Worm (Caenorhabditis elegans) whole organism, L2 larva: ENCODE measurements around the gene F41G3.6.

Experiments
- C34F6.9 ChIP-seq: fragments of 150-350 bp; optimal IDR thresholded peaks from 2 replicates; lab custom pipeline; 2014; ENCODE audit warnings: missing biosample characterization, missing genetic modification characterization
- F13H6.1 ChIP-seq: sonication (generic microtip); optimal IDR thresholded peaks from 2 replicates; lab custom pipeline; 2016; ENCODE audit warnings: missing genetic modification characterization, missing compliant biosample characterization
- R02D3.7 ChIP-seq: fragments of 150-350 bp; optimal IDR thresholded peaks from 2 replicates; lab custom pipeline; 2014; ENCODE audit warnings: missing biosample characterization, missing genetic modification characterization
- Y55F3AM.14 ChIP-seq: fragments of 200-800 bp; sonication (Bioruptor generic); optimal IDR thresholded peaks from 2 replicates; lab custom pipeline; 2018; ENCODE audit warnings: mild to moderate bottlenecking, missing genetic modification characterization, missing compliant biosample characterization
- aly-2 ChIP-seq: fragments of 150-350 bp; optimal IDR thresholded peaks from 2 replicates; lab custom pipeline; 2014; ENCODE audit warnings: missing biosample characterization, missing genetic modification characterization
- ama-1 ChIP-seq: fragments of 150-350 bp; optimal IDR thresholded peaks from 2 replicates; lab custom pipeline; 2018; ENCODE audit warnings: inconsistent platforms
- blmp-1 ChIP-seq: sonication (generic microtip); optimal IDR thresholded peaks from 2 replicates; lab custom pipeline; 2017; ENCODE audit warnings: missing genetic modification characterization, mild to moderate bottlenecking, missing compliant biosample characterization, antibody characterized with exemption, moderate library complexity; ENCODE audit not compliant: insufficient read depth
- ceh-16 ChIP-seq: fragments of 150-350 bp; optimal IDR thresholded peaks from 2 replicates; lab custom pipeline; 2014; ENCODE audit warnings: missing biosample characterization, missing genetic modification characterization
- ceh-82 ChIP-seq: fragments of 150-350 bp; optimal IDR thresholded peaks from 2 replicates; lab custom pipeline; 2014; ENCODE audit warnings: missing biosample characterization, missing genetic modification characterization
- crh-2 ChIP-seq: sonication (generic microtip); optimal IDR thresholded peaks from 2 replicates; lab custom pipeline; 2017; ENCODE audit warnings: missing biosample characterization, missing genetic modification characterization
- elt-1 ChIP-seq: fragments of 150-350 bp; optimal IDR thresholded peaks from 2 replicates; lab custom pipeline; 2014; ENCODE audit warnings: missing biosample characterization, missing genetic modification characterization
- elt-3 ChIP-seq: sonication (generic microtip); optimal IDR thresholded peaks from 2 replicates; lab custom pipeline; 2017; ENCODE audit warnings: missing biosample characterization, missing genetic modification characterization
- gmeb-1 ChIP-seq: fragments of 150-350 bp; optimal IDR thresholded peaks from 2 replicates; lab custom pipeline; 2014; ENCODE audit warnings: missing biosample characterization, missing genetic modification characterization
- lin-11 ChIP-seq: fragments of 150-350 bp; sonication (generic microtip); optimal IDR thresholded peaks from 2 replicates; lab custom pipeline; 2014; ENCODE audit warnings: missing biosample characterization, missing genetic modification characterization, inconsistent platforms, mixed read lengths
- lin-13 ChIP-seq: fragments of 150-350 bp; optimal IDR thresholded peaks from 2 replicates; lab custom pipeline; 2014; ENCODE audit warnings: missing biosample characterization, missing genetic modification reagents, missing genetic modification characterization
- lin-39 ChIP-seq: fragments of 150-350 bp; optimal IDR thresholded peaks from 2 replicates; lab custom pipeline; 2014; ENCODE audit warnings: missing biosample characterization, missing genetic modification reagents, missing genetic modification characterization
- lsy-2 ChIP-seq, 2 experiments: fragments of 150-350 bp in 1 of 2; sonication (generic microtip) in 1 of 2; optimal IDR thresholded peaks; 2 replicates each; lab custom pipeline; 2014 to 2017; ENCODE audit warnings: missing biosample characterization in 2 of 2, missing genetic modification characterization in 2 of 2
- mab-5 ChIP-seq: fragments of 150-350 bp; optimal IDR thresholded peaks from 2 replicates; lab custom pipeline; 2014; ENCODE audit warnings: missing biosample characterization, missing genetic modification characterization
- nhr-129 ChIP-seq: fragments of 150-350 bp; optimal IDR thresholded peaks from 2 replicates; lab custom pipeline; 2014; ENCODE audit warnings: missing biosample characterization, missing genetic modification characterization
- nhr-237 ChIP-seq: fragments of 150-350 bp; optimal IDR thresholded peaks from 2 replicates; lab custom pipeline; 2014; ENCODE audit warnings: missing biosample characterization, missing genetic modification characterization
- peb-1 ChIP-seq: fragments of 150-350 bp; optimal IDR thresholded peaks from 2 replicates; lab custom pipeline; 2014; ENCODE audit warnings: missing biosample characterization, missing genetic modification characterization
- sem-4 ChIP-seq: fragments of 150-350 bp; optimal IDR thresholded peaks from 2 replicates; lab custom pipeline; 2014; ENCODE audit warnings: missing biosample characterization, missing genetic modification reagents, missing genetic modification characterization
- sma-3 ChIP-seq: sonication (generic microtip); optimal IDR thresholded peaks from 2 replicates; lab custom pipeline; 2016; ENCODE audit warnings: missing genetic modification reagents, missing genetic modification characterization, missing compliant biosample characterization
- sma-9 ChIP-seq, 2 experiments: fragments of 150-350 bp in 1 of 2; sonication (generic microtip) in 1 of 2; optimal IDR thresholded peaks; 2 replicates each; lab custom pipeline; 2014 to 2016; ENCODE audit warnings: missing genetic modification characterization in 2 of 2, mild to moderate bottlenecking in 1 of 2, missing biosample characterization in 1 of 2, missing compliant biosample characterization in 1 of 2, missing genetic modification reagents in 1 of 2, moderate library complexity in 1 of 2
- snpc-4 ChIP-seq: fragments of 150-350 bp; optimal IDR thresholded peaks from 2 replicates; lab custom pipeline; 2014; ENCODE audit warnings: missing biosample characterization, missing genetic modification characterization
- unc-55 ChIP-seq: fragments of 150-350 bp; sonication (generic microtip); optimal IDR thresholded peaks from 3 replicates; lab custom pipeline; 2014; ENCODE audit warnings: missing biosample characterization, missing genetic modification reagents, missing genetic modification characterization
- unc-62 ChIP-seq: fragments of 150-350 bp; optimal IDR thresholded peaks from 2 replicates; lab custom pipeline; 2014; ENCODE audit warnings: missing biosample characterization, missing genetic modification reagents, missing genetic modification characterization
- zag-1 ChIP-seq: fragments of 150-350 bp; optimal IDR thresholded peaks from 2 replicates; lab custom pipeline; 2014; ENCODE audit warnings: missing biosample characterization, missing genetic modification characterization
- ztf-1 ChIP-seq: fragments of 200-800 bp; sonication (Bioruptor generic); conservative IDR thresholded peaks from 2 replicates; pipeline ENCODE4 v1.3.6; 2022; ENCODE audit warnings: missing genetic modification characterization, missing compliant biosample characterization
- ztf-4 ChIP-seq: fragments of 150-350 bp; optimal IDR thresholded peaks from 2 replicates; lab custom pipeline; 2014; ENCODE audit warnings: missing biosample characterization, missing genetic modification characterization

F41G3.6 gene

ce11 chrII:6705593-6706228 is 37.0 kb upstream of the F41G3.6 start, which contains the start of gene rpy-1:
Gene rpy-1 (minus strand): TSS chrII:6705643.
- TF ChIP-seq mab-5 (tag; lab: Kevin White, UChicago) (peak; percentile 59), C34F6.9 (peak; percentile 36), nhr-129 (tag; lab: Kevin White, UChicago) (peak; percentile 66), ceh-16 (tag; lab: Kevin White, UChicago) (no peak), F13H6.1 (tag; lab: Kevin White, UChicago) (peak; percentile 42), gmeb-1 (tag; lab: Kevin White, UChicago) (no peak), lsy-2 (tag; optimal IDR thresholded peaks at IDR 0.05; lab: Kevin White, UChicago) (peak in 1 of 2 experiments; percentile 42), ztf-4 (tag; lab: Kevin White, UChicago) (no peak), nhr-237 (tag; lab: Kevin White, UChicago) (no peak), peb-1 (tag; lab: Kevin White, UChicago) (no peak), unc-55 (GFP tag; lab: Kevin White, UChicago) (peak; percentile 79), aly-2 (no peak), ceh-82 (tag; lab: Kevin White, UChicago) (no peak)

ce11 chrII:6706552-6707091 is 36.1 kb upstream of the F41G3.6 start:
- TF ChIP-seq nhr-129 (tag; lab: Kevin White, UChicago) (no peak), elt-1 (no peak), nhr-237 (tag; lab: Kevin White, UChicago) (no peak), ceh-82 (tag; lab: Kevin White, UChicago) (no peak), sma-3 (no peak), blmp-1 (tag; lab: Kevin White, UChicago) (no peak), snpc-4 (tag; lab: Kevin White, UChicago) (no peak), R02D3.7 (tag; lab: Kevin White, UChicago) (no peak)

- TF ChIP-seq sem-4 (peak; percentile 65), unc-62 (GFP tag; lab: Kevin White, UChicago) (peak; percentile 20), crh-2 (peak; percentile 20), unc-55 (GFP tag; lab: Kevin White, UChicago) (peak; percentile 55), lin-13 (peak; percentile 43), nhr-129 (tag; lab: Kevin White, UChicago) (peak; percentile 39), elt-3 (no peak), ama-1 (lab: Kevin White, UChicago) (no peak), lin-39 (tag; lab: Kevin White, UChicago) (peak; percentile 86), snpc-4 (tag; lab: Kevin White, UChicago) (no peak), sma-9 (GFP tag; optimal IDR thresholded peaks at IDR 0.05; lab: Kevin White, UChicago) (peak; percentile 44), sma-9 (tag; optimal IDR thresholded peaks at IDR 0.05; lab: Kevin White, UChicago) (no peak), Y55F3AM.14 (GFP tag; lab: Kevin White, UChicago) (peak; percentile 37), mab-5 (tag; lab: Kevin White, UChicago) (peak; percentile 88), F13H6.1 (tag; lab: Kevin White, UChicago) (peak; percentile 77), lsy-2 (tag; optimal IDR thresholded peaks at IDR 0.05; lab: Kevin White, UChicago) (peak in 1 of 2 experiments; percentile 55), C34F6.9 (peak; percentile 49)
These were observed 35.0 kb upstream of the F41G3.6 start for ce11 chrII:6707496-6708260.

ce11 chrII:6708980-6709379 is 33.7 kb upstream of the F41G3.6 start:
- TF ChIP-seq snpc-4 (tag; lab: Kevin White, UChicago) (peak; percentile 7), mab-5 (tag; lab: Kevin White, UChicago) (peak; percentile 60), C34F6.9 (peak; percentile 81), blmp-1 (tag; lab: Kevin White, UChicago) (no peak), unc-62 (GFP tag; lab: Kevin White, UChicago) (no peak), ztf-1 (no peak), zag-1 (tag; lab: Kevin White, UChicago) (peak; percentile 79), lin-11 (tag; lab: Kevin White, UChicago) (peak; percentile 21), lsy-2 (tag; optimal IDR thresholded peaks at IDR 0.05; lab: Kevin White, UChicago) (peak; percentile 24 to 54), unc-55 (GFP tag; lab: Kevin White, UChicago) (peak; percentile 72), F13H6.1 (tag; lab: Kevin White, UChicago) (peak; percentile 76), nhr-129 (tag; lab: Kevin White, UChicago) (peak; percentile 76), crh-2 (peak; percentile 39), sma-9 (GFP tag; optimal IDR thresholded peaks at IDR 0.05; lab: Kevin White, UChicago) (peak; percentile 57), sma-9 (tag; optimal IDR thresholded peaks at IDR 0.05; lab: Kevin White, UChicago) (no peak)
